Worm (Caenorhabditis elegans) whole organism, midembryonic: ENCODE data around the gene F53F1.3.

Source experiments
- T22C8.4 ChIP-seq: fragments of 200-800 bp; sonication (Bioruptor generic); IDR thresholded peaks from 2 replicates; pipeline ENCODE4 v1.3.6; 2022; ENCODE audit warnings: missing genetic modification characterization, missing compliant biosample characterization
- cog-1 ChIP-seq: sonication (generic microtip); optimal IDR thresholded peaks from 2 replicates; lab custom pipeline; 2016; ENCODE audit warnings: missing genetic modification characterization, missing compliant biosample characterization
- flt-1 ChIP-seq: fragments of 200-800 bp; sonication (Bioruptor generic); IDR thresholded peaks from 2 replicates; pipeline ENCODE4 v1.3.6; 2022; ENCODE audit warnings: missing genetic modification characterization, missing compliant biosample characterization
- klf-2 ChIP-seq: fragments of 200-800 bp; sonication (Bioruptor generic); conservative IDR thresholded peaks from 2 replicates; pipeline ENCODE4 v1.3.6; 2022; ENCODE audit warnings: missing genetic modification reagents, missing genetic modification characterization, missing compliant biosample characterization
- med-1 ChIP-seq: sonication (generic microtip); optimal IDR thresholded peaks from 2 replicates; lab custom pipeline; 2017; ENCODE audit warnings: missing genetic modification characterization, mild to moderate bottlenecking, missing compliant biosample characterization, antibody characterized with exemption, missing genetic modification reagents; ENCODE audit not compliant: insufficient read depth
- ref-1 ChIP-seq: fragments of 200-800 bp; sonication (Bioruptor generic); conservative IDR thresholded peaks from 2 replicates; pipeline ENCODE4 v1.3.6; 2022; ENCODE audit warnings: missing genetic modification reagents, missing genetic modification characterization, missing compliant biosample characterization
- tab-1 ChIP-seq: fragments of 200-800 bp; sonication (Bioruptor generic); IDR thresholded peaks from 2 replicates; pipeline ENCODE4 v1.3.6; 2022; ENCODE audit warnings: missing genetic modification characterization, missing compliant biosample characterization
- ztf-23 ChIP-seq: fragments of 200-800 bp; sonication (Bioruptor generic); IDR thresholded peaks from 2 replicates; pipeline ENCODE4 v1.3.6; 2022; ENCODE audit warnings: missing genetic modification reagents, missing genetic modification characterization, missing compliant biosample characterization
- ztf-29 ChIP-seq: fragments of 200-800 bp; sonication (Bioruptor generic); IDR thresholded peaks from 2 replicates; pipeline ENCODE4 v1.3.6; 2022; ENCODE audit warnings: missing genetic modification reagents, missing genetic modification characterization, missing compliant biosample characterization

F53F1.3 gene

ce11 chrV:13407913-13408312 is at the start of gene F53F1.3:
Gene F53F1.3 (plus strand): TSS chrV:13408242.
- TF ChIP-seq cog-1 (tag; lab: Kevin White, UChicago) (no peak), ref-1 (no peak), ztf-23 (no peak)

ce11 chrV:13358823-13359592 is 49.0 kb upstream of the F53F1.3 start, which contains the start of gene F32H5.3:
Gene F32H5.3 (plus strand): TSS chrV:13359335.
- TF ChIP-seq cog-1 (tag; lab: Kevin White, UChicago) (no peak), med-1 (GFP tag; lab: Kevin White, UChicago) (no peak), ztf-23 (no peak), T22C8.4 (no peak), ztf-29 (GFP tag; lab: Robert Waterston, UW) (no peak), tab-1 (GFP tag; lab: Robert Waterston, UW) (no peak), flt-1 (GFP tag; lab: Robert Waterston, UW) (no peak), klf-2 (GFP tag; lab: Robert Waterston, UW) (no peak), ref-1 (no peak)

- no peak for TF ChIP-seq T22C8.4
- TF ChIP-seq cog-1 (tag; lab: Kevin White, UChicago) = no peak
- TF ChIP-seq ref-1 = no peak
- no peak for TF ChIP-seq tab-1 (GFP tag; lab: Robert Waterston, UW)
- TF ChIP-seq ztf-29 (GFP tag; lab: Robert Waterston, UW) = no peak
- no peak for TF ChIP-seq med-1 (GFP tag; lab: Kevin White, UChicago)
- no peak for TF ChIP-seq ztf-23
- TF ChIP-seq klf-2 (GFP tag; lab: Robert Waterston, UW) = no peak
- TF ChIP-seq flt-1 (GFP tag; lab: Robert Waterston, UW) = no peak
Observed at ce11 chrV:13360254-13360653, 47.8 kb upstream of the F53F1.3 start, which contains the start of gene F32H5.4. Gene F32H5.4 (plus strand): TSS chrV:13360554.

- TF ChIP-seq ref-1 (no peak), klf-2 (GFP tag; lab: Robert Waterston, UW) (no peak), flt-1 (GFP tag; lab: Robert Waterston, UW) (no peak), cog-1 (tag; lab: Kevin White, UChicago) (no peak)
Observed at ce11 chrV:13363415-13363814, 44.6 kb upstream of the F53F1.3 start, which contains the start of gene srg-46. Gene srg-46 (plus strand): TSS chrV:13363715.

- TF ChIP-seq cog-1 (tag; lab: Kevin White, UChicago) (no peak), tab-1 (GFP tag; lab: Robert Waterston, UW) (no peak), klf-2 (GFP tag; lab: Robert Waterston, UW) (no peak), ztf-29 (GFP tag; lab: Robert Waterston, UW) (no peak), flt-1 (GFP tag; lab: Robert Waterston, UW) (no peak), ref-1 (no peak), ztf-23 (no peak), med-1 (GFP tag; lab: Kevin White, UChicago) (no peak), T22C8.4 (no peak)
Observed at ce11 chrV:13364227-13364626, 43.8 kb upstream of the F53F1.3 start.

ce11 chrV:13366488-13366887 is 41.6 kb upstream of the F53F1.3 start:
- TF ChIP-seq ref-1 = no peak
- no peak for TF ChIP-seq T22C8.4
- no peak for TF ChIP-seq med-1 (GFP tag; lab: Kevin White, UChicago)
- no peak for TF ChIP-seq flt-1 (GFP tag; lab: Robert Waterston, UW)
- TF ChIP-seq tab-1 (GFP tag; lab: Robert Waterston, UW) = no peak
- no peak for TF ChIP-seq cog-1 (tag; lab: Kevin White, UChicago)
- no peak for TF ChIP-seq klf-2 (GFP tag; lab: Robert Waterston, UW)
- no peak for TF ChIP-seq ztf-29 (GFP tag; lab: Robert Waterston, UW)
- TF ChIP-seq ztf-23 = no peak

ce11 chrV:13367024-13367423 is 41.0 kb upstream of the F53F1.3 start, which contains the start of gene srx-125:
Gene srx-125 (plus strand): TSS chrV:13367324.
- TF ChIP-seq tab-1 (GFP tag; lab: Robert Waterston, UW) = no peak
- no peak for TF ChIP-seq T22C8.4
- TF ChIP-seq flt-1 (GFP tag; lab: Robert Waterston, UW) = no peak
- no peak for TF ChIP-seq klf-2 (GFP tag; lab: Robert Waterston, UW)
- TF ChIP-seq ref-1 = no peak
- TF ChIP-seq cog-1 (tag; lab: Kevin White, UChicago) = no peak
- no peak for TF ChIP-seq med-1 (GFP tag; lab: Kevin White, UChicago)
- no peak for TF ChIP-seq ztf-23
- TF ChIP-seq ztf-29 (GFP tag; lab: Robert Waterston, UW) = no peak

- no peak for TF ChIP-seq flt-1 (GFP tag; lab: Robert Waterston, UW)
- TF ChIP-seq ztf-23 = no peak
- no peak for TF ChIP-seq cog-1 (tag; lab: Kevin White, UChicago)
- no peak for TF ChIP-seq ztf-29 (GFP tag; lab: Robert Waterston, UW)
- TF ChIP-seq ref-1 = no peak
- no peak for TF ChIP-seq klf-2 (GFP tag; lab: Robert Waterston, UW)
- no peak for TF ChIP-seq med-1 (GFP tag; lab: Kevin White, UChicago)
- TF ChIP-seq tab-1 (GFP tag; lab: Robert Waterston, UW) = no peak
- no peak for TF ChIP-seq T22C8.4
Observed at ce11 chrV:13369663-13370062, 38.4 kb upstream of the F53F1.3 start.

ce11 chrV:13370265-13370664 is 37.8 kb upstream of the F53F1.3 start:
- TF ChIP-seq cog-1 (tag; lab: Kevin White, UChicago) (no peak), med-1 (GFP tag; lab: Kevin White, UChicago) (no peak), klf-2 (GFP tag; lab: Robert Waterston, UW) (no peak), ztf-23 (no peak), ref-1 (no peak), T22C8.4 (no peak), tab-1 (GFP tag; lab: Robert Waterston, UW) (no peak)

- TF ChIP-seq med-1 (GFP tag; lab: Kevin White, UChicago) (no peak), klf-2 (GFP tag; lab: Robert Waterston, UW) (no peak), flt-1 (GFP tag; lab: Robert Waterston, UW) (no peak), T22C8.4 (no peak), ztf-23 (no peak), ref-1 (no peak), tab-1 (GFP tag; lab: Robert Waterston, UW) (no peak), cog-1 (tag; lab: Kevin White, UChicago) (no peak), ztf-29 (GFP tag; lab: Robert Waterston, UW) (no peak)
Observed at ce11 chrV:13371336-13371735, 36.7 kb upstream of the F53F1.3 start.
